Fruit fly (Drosophila melanogaster) whole organism, adult: Measurements from ENCODE around the gene HP1b.
A peak's percentile ranks its signal among the peaks of the same experiment; 100 is the strongest.

ENCODE experiments used
- CG11617 ChIP-seq: fragments of 200-800 bp; sonication (Bioruptor generic); optimal IDR thresholded peaks from 2 replicates; lab custom pipeline; 2017; ENCODE audit warnings: mild to moderate bottlenecking, missing biosample characterization, missing genetic modification reagents, missing genetic modification characterization
- CG12768 ChIP-seq: fragments of 200-800 bp; sonication (Bioruptor generic); optimal IDR thresholded peaks from 2 replicates; lab custom pipeline; 2017; ENCODE audit warnings: missing biosample characterization, missing genetic modification characterization, mild to moderate bottlenecking, moderate library complexity, missing genetic modification reagents
- CG14711 ChIP-seq: fragments of 200-800 bp; sonication (Bioruptor generic); optimal IDR thresholded peaks from 2 replicates; lab custom pipeline; 2018; ENCODE audit warnings: missing biosample characterization, mild to moderate bottlenecking, missing genetic modification characterization, moderate library complexity
- CG1620 ChIP-seq: fragments of 200-800 bp; sonication (Bioruptor generic); optimal IDR thresholded peaks from 2 replicates; lab custom pipeline; 2016; ENCODE audit warnings: missing biosample characterization, missing genetic modification characterization
- CG33017 ChIP-seq: fragments of 200-800 bp; sonication (Bioruptor generic); optimal IDR thresholded peaks from 2 replicates; lab custom pipeline; 2018; ENCODE audit warnings: missing biosample characterization, mild to moderate bottlenecking, missing genetic modification characterization, moderate library complexity
- CG5204 ChIP-seq: fragments of 200-800 bp; sonication (Bioruptor generic); optimal IDR thresholded peaks from 2 replicates; lab custom pipeline; 2016; ENCODE audit warnings: missing biosample characterization, missing genetic modification characterization
- CG7045 ChIP-seq: fragments of 200-800 bp; sonication (Bioruptor generic); optimal IDR thresholded peaks from 2 replicates; lab custom pipeline; 2017; ENCODE audit warnings: missing biosample characterization, mild to moderate bottlenecking, missing genetic modification characterization
- CG7101 ChIP-seq: fragments of 200-800 bp; sonication (Bioruptor generic); optimal IDR thresholded peaks from 2 replicates; lab custom pipeline; 2018; ENCODE audit warnings: missing biosample characterization, mild to moderate bottlenecking, missing genetic modification characterization, moderate library complexity
- Clk ChIP-seq: fragments of 200-800 bp; sonication (Bioruptor generic); optimal IDR thresholded peaks from 2 replicates; lab custom pipeline; 2017; ENCODE audit warnings: missing biosample characterization, missing genetic modification characterization
- Crg-1 ChIP-seq: fragments of 200-800 bp; sonication (Bioruptor generic); optimal IDR thresholded peaks from 2 replicates; lab custom pipeline; 2016; ENCODE audit warnings: missing biosample characterization, missing genetic modification characterization
- Hr96 ChIP-seq: fragments of 200-800 bp; sonication (Bioruptor generic); optimal IDR thresholded peaks from 2 replicates; lab custom pipeline; 2016; ENCODE audit warnings: missing biosample characterization, missing genetic modification characterization
- Mnt ChIP-seq: fragments of 200-800 bp; sonication (Bioruptor generic); optimal IDR thresholded peaks from 2 replicates; lab custom pipeline; 2016; ENCODE audit warnings: missing biosample characterization, mild to moderate bottlenecking, missing genetic modification characterization
- bab1 ChIP-seq: fragments of 200-800 bp; sonication (Bioruptor generic); optimal IDR thresholded peaks from 3 replicates; lab custom pipeline; 2019; ENCODE audit warnings: missing biosample characterization, mild to moderate bottlenecking, missing genetic modification characterization, moderate library complexity
- cic ChIP-seq: fragments of 200-800 bp; sonication (Bioruptor generic); optimal IDR thresholded peaks from 2 replicates; lab custom pipeline; 2017; ENCODE audit warnings: missing biosample characterization, mild to moderate bottlenecking, missing genetic modification characterization, moderate library complexity
- cnc ChIP-seq, 2 experiments: fragments of >200 bp; optimal IDR thresholded peaks; 2 replicates each; lab custom pipeline; 2017
- kay ChIP-seq: fragments of 200-800 bp; sonication (Bioruptor generic); peaks from one replicate; lab custom pipeline; 2016; ENCODE audit warnings: missing biosample characterization, missing genetic modification characterization, borderline replicate concordance
- ovo ChIP-seq: fragments of 200-800 bp; sonication (Bioruptor generic); optimal IDR thresholded peaks from 2 replicates; lab custom pipeline; 2016; ENCODE audit warnings: missing biosample characterization, missing genetic modification characterization
- pad ChIP-seq: fragments of 200-800 bp; sonication (Bioruptor generic); optimal IDR thresholded peaks from 3 replicates; lab custom pipeline; 2017; ENCODE audit warnings: missing biosample characterization, missing genetic modification characterization, mild to moderate bottlenecking, moderate library complexity, missing genetic modification reagents
- tj ChIP-seq: fragments of 200-800 bp; sonication (Bioruptor generic); optimal IDR thresholded peaks from 3 replicates; lab custom pipeline; 2017; ENCODE audit warnings: missing biosample characterization, mild to moderate bottlenecking, missing genetic modification characterization, moderate library complexity
- toe ChIP-seq: fragments of 200-800 bp; sonication (Bioruptor generic); optimal IDR thresholded peaks from 2 replicates; lab custom pipeline; 2016; ENCODE audit warnings: missing biosample characterization, missing genetic modification characterization

The HP1b gene

dm6 chrX:9108387-9108786 is 27.5 kb downstream of the HP1b start, which contains the start of gene AP-1gamma:
Gene AP-1gamma, plus strand, starts transcription at chrX:9108691.
- TF ChIP-seq cic (GFP tag; lab: Kevin White, UChicago) (peak; percentile 90), bab1 (GFP tag; lab: Kevin White, UChicago) (no peak)

DNA sequence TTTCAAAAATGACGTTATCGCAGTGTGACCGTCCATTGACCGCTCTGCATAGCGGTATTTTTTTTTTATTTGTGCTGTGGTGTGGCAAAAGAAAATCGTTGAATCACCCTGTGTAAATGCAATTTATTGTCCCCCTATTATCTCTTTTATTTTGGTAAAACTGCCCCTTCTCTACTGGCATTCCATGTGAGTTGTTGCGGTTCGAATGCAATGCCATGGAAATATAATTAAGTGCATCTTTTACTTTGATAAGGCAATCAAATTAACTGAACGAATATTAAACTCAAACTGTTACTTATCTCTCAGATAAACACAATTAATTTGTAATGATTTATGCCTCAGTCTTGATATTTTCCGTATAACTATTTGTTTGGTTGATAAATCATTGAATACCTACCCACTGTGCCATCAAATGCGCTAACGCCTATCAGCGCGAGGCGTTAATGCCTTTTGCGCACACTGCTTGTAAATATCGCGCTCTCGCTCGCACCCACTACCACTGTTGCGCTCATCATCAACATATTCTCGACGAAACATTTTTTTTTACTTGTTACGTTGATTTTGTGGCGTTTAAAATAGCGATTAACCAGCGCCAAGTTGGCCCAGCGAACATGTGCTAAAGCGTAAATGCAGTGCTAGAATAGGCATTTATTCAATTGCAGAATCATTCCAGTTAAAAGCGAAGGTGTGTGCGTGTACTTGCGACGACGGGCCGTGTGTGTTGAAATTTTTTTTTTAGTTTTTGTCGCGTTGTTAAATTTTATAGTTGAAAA is 28.4 kb downstream of the HP1b start:
- peak; percentile 44 for TF ChIP-seq CG1620 (GFP tag; lab: Kevin White, UChicago)
- peak; percentile 27 for TF ChIP-seq CG14711 (tag; lab: Kevin White, UChicago)
- no peak for TF ChIP-seq CG5204 (GFP tag; lab: Kevin White, UChicago)
- TF ChIP-seq toe = no peak
- no peak for TF ChIP-seq CG33017 (tag; lab: Kevin White, UChicago)
- no peak for TF ChIP-seq cic (GFP tag; lab: Kevin White, UChicago)
- no peak for TF ChIP-seq CG7101
- TF ChIP-seq kay (GFP tag; lab: Kevin White, UChicago) = no peak
- peak; percentile 59 for TF ChIP-seq ovo (GFP tag; lab: Kevin White, UChicago)
- TF ChIP-seq bab1 (GFP tag; lab: Kevin White, UChicago) = no peak
- peak; percentile 16 for TF ChIP-seq tj (GFP tag; lab: Kevin White, UChicago)
- TF ChIP-seq Clk = no peak
- TF ChIP-seq CG12768 (GFP tag; lab: Kevin White, UChicago) = no peak
- no peak for TF ChIP-seq Hr96 (GFP tag; lab: Kevin White, UChicago)
- peak; percentile 1 for TF ChIP-seq CG11617
- TF ChIP-seq cnc (optimal IDR thresholded peaks at IDR 0.05; lab: Kevin White, UChicago) = no peak
- TF ChIP-seq Mnt (GFP tag; lab: Kevin White, UChicago) = peak; percentile 33
- TF ChIP-seq CG7045 (GFP tag; lab: Kevin White, UChicago) = peak; percentile 9
- peak; percentile 24 for TF ChIP-seq pad (GFP tag; lab: Kevin White, UChicago)
- TF ChIP-seq Crg-1 (GFP tag; lab: Kevin White, UChicago) = peak; percentile 21

- TF ChIP-seq ovo (GFP tag; lab: Kevin White, UChicago) (peak; percentile 72), CG12768 (GFP tag; lab: Kevin White, UChicago) (no peak), tj (GFP tag; lab: Kevin White, UChicago) (peak; percentile 81)
Observed at dm6 chrX:9110155-9110909, 29.5 kb downstream of the HP1b start.

- TF ChIP-seq CG14711 (tag; lab: Kevin White, UChicago) (no peak), Mnt (GFP tag; lab: Kevin White, UChicago) (no peak), CG7101 (no peak), cic (GFP tag; lab: Kevin White, UChicago) (no peak), CG5204 (GFP tag; lab: Kevin White, UChicago) (no peak), toe (no peak), Hr96 (GFP tag; lab: Kevin White, UChicago) (no peak), cnc (optimal IDR thresholded peaks at IDR 0.05; lab: Kevin White, UChicago) (no peak), Crg-1 (GFP tag; lab: Kevin White, UChicago) (no peak), CG12768 (GFP tag; lab: Kevin White, UChicago) (no peak)
Observed at dm6 chrX:9117831-9118230, 37.0 kb downstream of the HP1b start.

DNA sequence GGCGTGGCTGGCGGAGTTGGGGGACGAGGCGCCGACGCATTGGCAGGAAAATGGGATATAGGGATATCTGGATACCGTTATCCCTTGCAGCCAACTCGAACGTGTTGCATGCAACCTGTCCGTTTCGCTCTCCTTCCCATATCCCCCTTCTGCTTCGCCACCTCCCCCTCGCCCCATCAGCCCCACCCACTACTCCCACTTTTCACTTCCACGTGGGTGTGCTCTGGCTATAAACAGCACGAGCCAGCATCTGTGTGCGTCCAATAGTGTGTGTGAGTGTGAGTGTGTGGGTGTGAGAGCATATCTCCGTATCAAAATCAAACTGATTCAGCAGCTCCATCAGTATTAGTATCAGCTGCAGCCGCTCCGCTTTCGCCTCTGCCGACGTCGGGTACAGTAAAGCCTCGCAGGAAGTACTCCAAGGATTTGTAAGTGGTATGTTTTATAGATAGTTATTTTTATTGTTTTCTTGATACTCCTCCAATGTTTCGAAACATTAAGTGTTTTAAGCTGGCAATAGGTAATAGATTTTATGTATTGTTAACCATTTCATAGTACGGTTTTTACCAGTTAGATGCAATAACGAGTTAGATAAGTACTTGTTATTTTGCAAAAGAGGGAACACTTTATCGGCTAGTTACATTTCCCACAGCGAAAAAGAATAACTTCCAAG is 38.2 kb downstream of the HP1b start:
- TF ChIP-seq CG14711 (tag; lab: Kevin White, UChicago) = no peak
- no peak for TF ChIP-seq toe
- TF ChIP-seq Hr96 (GFP tag; lab: Kevin White, UChicago) = no peak
- TF ChIP-seq Clk = no peak
- no peak for TF ChIP-seq CG33017 (tag; lab: Kevin White, UChicago)
- no peak for TF ChIP-seq kay (GFP tag; lab: Kevin White, UChicago)
- no peak for TF ChIP-seq tj (GFP tag; lab: Kevin White, UChicago)
- TF ChIP-seq CG7045 (GFP tag; lab: Kevin White, UChicago) = no peak
- no peak for TF ChIP-seq CG5204 (GFP tag; lab: Kevin White, UChicago)
- no peak for TF ChIP-seq cnc (optimal IDR thresholded peaks at IDR 0.05; lab: Kevin White, UChicago)
- no peak for TF ChIP-seq Mnt (GFP tag; lab: Kevin White, UChicago)
- TF ChIP-seq ovo (GFP tag; lab: Kevin White, UChicago) = no peak
